Worm (Caenorhabditis elegans) whole organism, L4 larva: ENCODE data around the gene sre-2.
A peak's percentile ranks its signal among the peaks of the same experiment; 100 is the strongest.

ENCODE experiments used
- D1046.2 ChIP-seq: fragments of 200-800 bp; sonication (Bioruptor generic); IDR thresholded peaks from 2 replicates; pipeline ENCODE4 v1.3.6; 2022; ENCODE audit warnings: missing genetic modification characterization, missing compliant biosample characterization
- F26F4.8 ChIP-seq: fragments of 200-800 bp; sonication (Bioruptor generic); conservative IDR thresholded peaks from 2 replicates; pipeline ENCODE4 v1.3.6; 2022; ENCODE audit warnings: missing genetic modification characterization, missing compliant biosample characterization
- F49E8.2 ChIP-seq: sonication (generic microtip); optimal IDR thresholded peaks from 2 replicates; lab custom pipeline; 2016; ENCODE audit warnings: missing compliant biosample characterization, mild to moderate bottlenecking, missing genetic modification characterization, borderline replicate concordance
- R02D3.7 ChIP-seq: fragments of 150-350 bp; sonication (generic microtip); optimal IDR thresholded peaks from 3 replicates; lab custom pipeline; 2014; ENCODE audit warnings: missing biosample characterization, missing genetic modification characterization
- ZK337.2 ChIP-seq: fragments of 200-800 bp; sonication (Bioruptor generic); IDR thresholded peaks from 2 replicates; pipeline ENCODE4 v1.3.6; 2022; ENCODE audit warnings: missing genetic modification reagents, missing genetic modification characterization, missing compliant biosample characterization
- aly-2 ChIP-seq: sonication (generic microtip); optimal IDR thresholded peaks from 2 replicates; lab custom pipeline; 2018; ENCODE audit warnings: missing biosample characterization, missing genetic modification characterization
- ama-1 ChIP-seq: fragments of 150-350 bp; optimal IDR thresholded peaks from 2 replicates; lab custom pipeline; 2014; ENCODE audit warnings: inconsistent platforms, mixed read lengths
- arid-1 ChIP-seq: fragments of 200-800 bp; sonication (Bioruptor generic); conservative IDR thresholded peaks from 2 replicates; pipeline ENCODE4 v1.3.6; 2022; ENCODE audit warnings: missing genetic modification reagents, missing genetic modification characterization, missing compliant biosample characterization
- ceh-20 ChIP-seq: fragments of 200-800 bp; sonication (Bioruptor generic); IDR thresholded peaks from 2 replicates; pipeline ENCODE4 v1.3.6; 2022; ENCODE audit warnings: missing genetic modification reagents, missing genetic modification characterization, missing compliant biosample characterization
- ceh-28 ChIP-seq: fragments of 150-350 bp; optimal IDR thresholded peaks from 2 replicates; lab custom pipeline; 2014; ENCODE audit warnings: missing biosample characterization, missing genetic modification reagents, missing genetic modification characterization
- ceh-62 ChIP-seq: sonication (generic microtip); optimal IDR thresholded peaks from 2 replicates; lab custom pipeline; 2017; ENCODE audit warnings: missing biosample characterization, missing genetic modification characterization
- ceh-82 ChIP-seq: sonication (generic microtip); optimal IDR thresholded peaks from 2 replicates; lab custom pipeline; 2017; ENCODE audit warnings: missing biosample characterization, missing genetic modification characterization
- ctbp-1 ChIP-seq: fragments of 200-800 bp; sonication (Bioruptor generic); IDR thresholded peaks from 2 replicates; pipeline ENCODE4 v1.3.6; 2022; ENCODE audit warnings: missing genetic modification reagents, missing genetic modification characterization, missing compliant biosample characterization
- daf-12 ChIP-seq: fragments of 150-350 bp; optimal IDR thresholded peaks from 2 replicates; lab custom pipeline; 2014; ENCODE audit warnings: missing biosample characterization, missing genetic modification reagents, missing genetic modification characterization
- daf-16 ChIP-seq, 3 experiments: sonication (generic microtip); optimal IDR thresholded peaks; 2 replicates each; lab custom pipeline; 2016 to 2017; ENCODE audit warnings: missing genetic modification characterization in 3 of 3, missing genetic modification reagents in 3 of 3, mild to moderate bottlenecking in 2 of 3, missing compliant biosample characterization in 2 of 3, missing biosample characterization in 1 of 3, moderate library complexity in 1 of 3
- daf-8 ChIP-seq: fragments of 200-800 bp; sonication (Bioruptor generic); IDR thresholded peaks from 2 replicates; pipeline ENCODE4 v1.3.6; 2022; ENCODE audit warnings: missing genetic modification characterization, missing compliant biosample characterization
- duxl-1 ChIP-seq: sonication (generic microtip); optimal IDR thresholded peaks from 2 replicates; lab custom pipeline; 2016; ENCODE audit warnings: mild to moderate bottlenecking, missing genetic modification characterization, moderate library complexity, missing compliant biosample characterization; ENCODE audit not compliant: poor library complexity
- egl-27 ChIP-seq: sonication (generic microtip); optimal IDR thresholded peaks from 3 replicates; lab custom pipeline; 2017; ENCODE audit warnings: missing biosample characterization, missing genetic modification reagents, missing genetic modification characterization
- fos-1 ChIP-seq: fragments of 150-350 bp; optimal IDR thresholded peaks from 2 replicates; lab custom pipeline; 2014; ENCODE audit warnings: missing biosample characterization, missing genetic modification characterization
- hif-1 ChIP-seq, 2 experiments: sonication (generic microtip); optimal IDR thresholded peaks; 2 replicates each; lab custom pipeline; 2016 to 2017; ENCODE audit warnings: missing compliant biosample characterization in 2 of 2, missing genetic modification characterization in 2 of 2, missing genetic modification reagents in 2 of 2, missing genotype in 2 of 2, mild to moderate bottlenecking in 1 of 2
- hlh-11 ChIP-seq: fragments of 200-800 bp; sonication (Bioruptor generic); optimal IDR thresholded peaks from 2 replicates; lab custom pipeline; 2018; ENCODE audit warnings: mild to moderate bottlenecking, missing genetic modification characterization, missing compliant biosample characterization
- hmg-1.1 ChIP-seq: fragments of 200-800 bp; sonication (Bioruptor generic); IDR thresholded peaks from 2 replicates; pipeline ENCODE4 v1.3.6; 2022; ENCODE audit warnings: missing genetic modification reagents, missing genetic modification characterization, missing compliant biosample characterization
- jun-1 ChIP-seq: fragments of 150-350 bp; optimal IDR thresholded peaks from 2 replicates; lab custom pipeline; 2014; ENCODE audit warnings: missing biosample characterization, missing genetic modification reagents, missing genetic modification characterization
- lin-13 ChIP-seq: fragments of 150-350 bp; optimal IDR thresholded peaks from 2 replicates; lab custom pipeline; 2014; ENCODE audit warnings: missing biosample characterization, missing genetic modification reagents, missing genetic modification characterization
- lin-15B ChIP-seq: fragments of 150-350 bp; sonication (generic microtip); optimal IDR thresholded peaks from 3 replicates; lab custom pipeline; 2014; ENCODE audit warnings: missing biosample characterization, missing genetic modification characterization
- lin-29 ChIP-seq: fragments of 200-800 bp; sonication (Bioruptor generic); IDR thresholded peaks from 2 replicates; pipeline ENCODE4 v1.3.6; 2022; ENCODE audit warnings: missing genetic modification reagents, missing genetic modification characterization, missing compliant biosample characterization
- lin-38 ChIP-seq: fragments of 200-800 bp; sonication (Bioruptor generic); IDR thresholded peaks from 2 replicates; pipeline ENCODE4 v1.3.6; 2022; ENCODE audit warnings: missing genetic modification reagents, missing genetic modification characterization, missing compliant biosample characterization
- lir-3 ChIP-seq: sonication (generic microtip); optimal IDR thresholded peaks from 2 replicates; lab custom pipeline; 2016; ENCODE audit warnings: mild to moderate bottlenecking, missing genetic modification characterization, missing compliant biosample characterization
- madf-5 ChIP-seq, 2 experiments: fragments of 200-800 bp; sonication (Bioruptor generic); IDR thresholded peaks; 2 replicates each; pipeline ENCODE4 v1.3.6; 2022; ENCODE audit warnings: missing compliant biosample characterization in 2 of 2, missing genetic modification characterization in 2 of 2
- mdt-29 ChIP-seq: fragments of 200-800 bp; sonication (Bioruptor generic); IDR thresholded peaks from 2 replicates; pipeline ENCODE4 v1.3.6; 2022; ENCODE audit warnings: missing genetic modification reagents, missing genetic modification characterization, missing compliant biosample characterization
- mes-2 ChIP-seq: sonication (generic microtip); optimal IDR thresholded peaks from 2 replicates; lab custom pipeline; 2016; ENCODE audit warnings: missing genotype, mild to moderate bottlenecking, missing genetic modification characterization, missing compliant biosample characterization; ENCODE audit not compliant: poor library complexity, severe bottlenecking
- mxl-2 ChIP-seq: fragments of 200-800 bp; sonication (Bioruptor generic); conservative IDR thresholded peaks from 2 replicates; pipeline ENCODE4 v1.3.6; 2022; ENCODE audit warnings: missing genetic modification reagents, missing genetic modification characterization, missing compliant biosample characterization
- nhr-10 ChIP-seq: fragments of 150-350 bp; optimal IDR thresholded peaks from 2 replicates; lab custom pipeline; 2014; ENCODE audit warnings: missing biosample characterization, missing genetic modification characterization
- nhr-48 ChIP-seq: sonication (generic microtip); optimal IDR thresholded peaks from 2 replicates; lab custom pipeline; 2016; ENCODE audit warnings: mild to moderate bottlenecking, missing genetic modification characterization, missing compliant biosample characterization
- nhr-77 ChIP-seq: fragments of 150-350 bp; optimal IDR thresholded peaks from 2 replicates; lab custom pipeline; 2014; ENCODE audit warnings: missing biosample characterization, missing genetic modification characterization
- pha-4 ChIP-seq, 2 experiments: fragments of 150-350 bp in 1 of 2; fragments of 200-800 bp in 1 of 2; sonication (Bioruptor generic) in 1 of 2; IDR thresholded peaks in 1 of 2; optimal IDR thresholded peaks in 1 of 2; 2 replicates each; pipeline versions ENCODE4 v1.3.6 to Lab custom; 2014 to 2022; ENCODE audit warnings: missing genetic modification characterization in 2 of 2, missing genetic modification reagents in 2 of 2, missing biosample characterization in 1 of 2, missing compliant biosample characterization in 1 of 2
- php-3 ChIP-seq: fragments of 200-800 bp; sonication (Bioruptor generic); IDR thresholded peaks from 2 replicates; pipeline ENCODE4 v1.3.6; 2022; ENCODE audit warnings: missing genetic modification reagents, missing genetic modification characterization, missing compliant biosample characterization
- pqm-1 ChIP-seq: sonication (generic microtip); optimal IDR thresholded peaks from 2 replicates; lab custom pipeline; 2017; ENCODE audit warnings: missing biosample characterization, missing genetic modification characterization
- rbr-2 ChIP-seq: sonication (generic microtip); optimal IDR thresholded peaks from 2 replicates; lab custom pipeline; 2016; ENCODE audit warnings: missing genotype, missing genetic modification characterization, missing compliant biosample characterization
- sdz-12 ChIP-seq: fragments of 200-800 bp; sonication (Bioruptor generic); optimal IDR thresholded peaks from 2 replicates; lab custom pipeline; 2018; ENCODE audit warnings: mild to moderate bottlenecking, missing genetic modification characterization, missing compliant biosample characterization
- skn-1 ChIP-seq: fragments of 150-350 bp; optimal IDR thresholded peaks from 2 replicates; lab custom pipeline; 2014; ENCODE audit warnings: missing biosample characterization, missing genetic modification characterization
- spr-1 ChIP-seq: sonication (generic microtip); optimal IDR thresholded peaks from 2 replicates; lab custom pipeline; 2016; ENCODE audit warnings: mild to moderate bottlenecking, missing genetic modification characterization, missing compliant biosample characterization
- tra-1 ChIP-seq: fragments of 200-800 bp; sonication (Bioruptor generic); IDR thresholded peaks from 2 replicates; pipeline ENCODE4 v1.3.6; 2022; ENCODE audit warnings: missing genetic modification reagents, missing genetic modification characterization, missing compliant biosample characterization
- unc-130 ChIP-seq: sonication (generic microtip); optimal IDR thresholded peaks from 2 replicates; lab custom pipeline; 2016; ENCODE audit warnings: missing genetic modification reagents, missing genetic modification characterization, missing compliant biosample characterization
- unc-62 ChIP-seq, 3 experiments: fragments of 150-350 bp in 1 of 3; sonication (generic microtip); optimal IDR thresholded peaks in 2 of 3; peaks in 1 of 3; 1 replicate in 1 of 3; 2 replicates in 2 of 3; lab custom pipeline; 2014 to 2017; ENCODE audit warnings: missing biosample characterization in 3 of 3, missing genetic modification characterization in 3 of 3, missing genetic modification reagents in 3 of 3, missing genotype in 1 of 3
- zfp-2 ChIP-seq: sonication (generic microtip); optimal IDR thresholded peaks from 2 replicates; lab custom pipeline; 2016; ENCODE audit warnings: mild to moderate bottlenecking, missing genetic modification characterization, missing compliant biosample characterization
- zip-2 ChIP-seq: fragments of 150-350 bp; optimal IDR thresholded peaks from 2 replicates; lab custom pipeline; 2014; ENCODE audit warnings: missing biosample characterization, missing genetic modification characterization
- ztf-11 ChIP-seq: fragments of 150-350 bp; optimal IDR thresholded peaks from 2 replicates; lab custom pipeline; 2014; ENCODE audit warnings: missing biosample characterization, missing genetic modification characterization

The sre-2 gene

ce11 chrII:8106921-8107695 is 5.2 kb upstream of the sre-2 start, which contains the start of the genes chst-1 and C41C4.9 (continued):
- TF ChIP-seq unc-62 (GFP tag; optimal IDR thresholded peaks at IDR 0.05 in 1 of 2; lab: Kevin White, UChicago) (peak in 1 of 2 experiments; percentile 89), unc-62 (tag; optimal IDR thresholded peaks at IDR 0.05; lab: Kevin White, UChicago) (no peak), lin-29 (peak; percentile 51; the same call in 1 of the 2 replicates), R02D3.7 (no peak), sdz-12 (peak; percentile 77), F49E8.2 (tag; lab: Kevin White, UChicago) (peak; percentile 65), hif-1 (tag; optimal IDR thresholded peaks at IDR 0.05; lab: Kevin White, UChicago) (no peak), arid-1 (GFP tag; lab: Robert Waterston, UW) (peak; percentile 91), zfp-2 (tag; lab: Kevin White, UChicago) (peak; percentile 49), D1046.2 (peak; percentile 81; the same call in 1 of the 2 replicates), tra-1 (peak; percentile 93), ama-1 (lab: Kevin White, UChicago) (no peak), nhr-48 (tag; lab: Kevin White, UChicago) (peak; percentile 56), ztf-11 (tag; lab: Kevin White, UChicago) (no peak), nhr-77 (tag; lab: Kevin White, UChicago) (peak; percentile 13), F26F4.8 (GFP tag; lab: Robert Waterston, UW) (peak; percentile 97), ceh-20 (GFP tag; lab: Robert Waterston, UW) (peak; percentile 80), ceh-28 (tag; lab: Kevin White, UChicago) (no peak), pha-4 (GFP tag; IDR thresholded peaks at IDR 0.05; lab: Robert Waterston, UW) (peak; percentile 87), pha-4 (tag; optimal IDR thresholded peaks at IDR 0.05; lab: Kevin White, UChicago) (no peak), nhr-10 (tag; lab: Kevin White, UChicago) (no peak), fos-1 (tag; lab: Kevin White, UChicago) (no peak), spr-1 (tag; lab: Kevin White, UChicago) (peak; percentile 82), jun-1 (no peak), hmg-1.1 (peak; percentile 76), lin-15B (no peak), ceh-62 (tag; lab: Kevin White, UChicago) (no peak), unc-130 (peak; percentile 83), mxl-2 (GFP tag; lab: Robert Waterston, UW) (peak; percentile 71; the same call in 1 of the 2 replicates), pqm-1 (peak; percentile 20), ctbp-1 (GFP tag; lab: Robert Waterston, UW) (peak; percentile 83), daf-8 (GFP tag; lab: Robert Waterston, UW) (0 out of 2 replicates have a peak, but pooled peaks have one; percentile 70), php-3 (GFP tag; lab: Robert Waterston, UW) (peak; percentile 90), daf-12 (tag; lab: Kevin White, UChicago) (no peak), mdt-29 (GFP tag; lab: Robert Waterston, UW) (peak; percentile 76; the same call in 1 of the 2 replicates), ZK337.2 (peak; percentile 66; the same call in 1 of the 2 replicates), ceh-82 (tag; lab: Kevin White, UChicago) (no peak), aly-2 (tag; lab: Kevin White, UChicago) (peak; percentile 79), hlh-11 (tag; lab: Kevin White, UChicago) (peak; percentile 74), daf-16 (GFP tag; optimal IDR thresholded peaks at IDR 0.05; lab: Kevin White, UChicago) (peak; percentile 77 to 84), daf-16 (tag; optimal IDR thresholded peaks at IDR 0.05; lab: Kevin White, UChicago) (peak; percentile 69), mes-2 (tag; lab: Kevin White, UChicago) (peak; percentile 91), lir-3 (tag; lab: Kevin White, UChicago) (peak; percentile 82), egl-27 (tag; lab: Kevin White, UChicago) (no peak), lin-13 (GFP tag; lab: Kevin White, UChicago) (peak; percentile 40), duxl-1 (tag; lab: Kevin White, UChicago) (peak; percentile 81), zip-2 (no peak), rbr-2 (tag; lab: Kevin White, UChicago) (peak; percentile 60), lin-38 (GFP tag; lab: Robert Waterston, UW) (no peak; the same call in 1 of the 2 replicates), skn-1 (tag; lab: Kevin White, UChicago) (no peak), madf-5 (GFP tag; IDR thresholded peaks at IDR 0.05; lab: Robert Waterston, UW) (peak; percentile 89 to 91; a peak in 3 of 4 replicates)
